Fruit fly (Drosophila melanogaster) whole organism, embryonic: ENCODE measurements around the gene foxo.

ENCODE experiments used
- CG11560 ChIP-seq: fragments of 200-800 bp; sonication (Bioruptor generic); IDR thresholded peaks from 3 replicates; pipeline ENCODE4 v1.3.6; 2022; ENCODE audit warnings: missing biosample characterization, missing genetic modification characterization
- CG1792 ChIP-seq: fragments of 200-800 bp; sonication (Bioruptor generic); optimal IDR thresholded peaks from 2 replicates; lab custom pipeline; 2016; ENCODE audit warnings: missing biosample characterization, missing genetic modification characterization
- CG8478 ChIP-seq: fragments of >200 bp; optimal IDR thresholded peaks from 2 replicates; lab custom pipeline; 2018
- CG9932 ChIP-seq: fragments of 200-800 bp; sonication (Bioruptor generic); IDR thresholded peaks from 2 replicates; pipeline ENCODE4 v1.3.6; 2022; ENCODE audit warnings: missing biosample characterization, missing genetic modification characterization
- HLH3B ChIP-seq: fragments of 200-800 bp; sonication (Bioruptor generic); IDR thresholded peaks from 2 replicates; pipeline ENCODE4 v1.3.6; 2022; ENCODE audit warnings: missing biosample characterization, missing genetic modification characterization
- Max ChIP-seq: fragments of 200-800 bp; sonication (Bioruptor generic); optimal IDR thresholded peaks from 2 replicates; lab custom pipeline; 2016; ENCODE audit warnings: missing biosample characterization, mild to moderate bottlenecking, missing genetic modification characterization
- Side ChIP-seq: fragments of 200-800 bp; sonication (Bioruptor generic); optimal IDR thresholded peaks from 2 replicates; lab custom pipeline; 2016; ENCODE audit warnings: missing biosample characterization, missing genetic modification characterization
- Taf1 ChIP-seq: fragments of 200-800 bp; sonication (Bioruptor generic); IDR thresholded peaks from 2 replicates; pipeline ENCODE4 v1.3.6; 2022; ENCODE audit warnings: missing biosample characterization, missing genetic modification characterization
- h ChIP-seq: fragments of >200 bp; optimal IDR thresholded peaks from 2 replicates; lab custom pipeline; 2017
- nerfin-2 ChIP-seq: fragments of 200-800 bp; sonication (Bioruptor generic); IDR thresholded peaks from 2 replicates; pipeline ENCODE4 v1.3.6; 2022; ENCODE audit warnings: missing biosample characterization, missing genetic modification characterization; ENCODE audit not compliant: partially characterized antibody
- seq ChIP-seq: fragments of 200-800 bp; sonication (Bioruptor generic); IDR thresholded peaks from 2 replicates; pipeline ENCODE4 v1.3.6; 2022; ENCODE audit warnings: missing biosample characterization, missing genetic modification characterization
- wek ChIP-seq: fragments of 200-800 bp; sonication (Bioruptor generic); optimal IDR thresholded peaks from 3 replicates; lab custom pipeline; 2018; ENCODE audit warnings: missing biosample characterization, mild to moderate bottlenecking, missing genetic modification characterization, moderate library complexity

dm6 chr3R:14028158-14028557, 28.6 kb upstream of the foxo start:
- no peak for TF ChIP-seq CG1792 (GFP tag; lab: Kevin White, UChicago)
- TF ChIP-seq wek (GFP tag; lab: Kevin White, UChicago): no peak
- TF ChIP-seq nerfin-2 (GFP tag; lab: Robert Waterston, UW): no peak
- no peak for TF ChIP-seq Taf1 (GFP tag; lab: Robert Waterston, UW)
- TF ChIP-seq Side: no peak
- TF ChIP-seq seq (GFP tag; lab: Robert Waterston, UW): no peak
- TF ChIP-seq HLH3B (GFP tag; lab: Robert Waterston, UW): no peak
- no peak for TF ChIP-seq CG8478 (lab: Kevin White, UChicago)
- no peak for TF ChIP-seq CG11560 (tag; lab: Robert Waterston, UW)
- TF ChIP-seq h: no peak
- TF ChIP-seq Max (GFP tag; lab: Kevin White, UChicago): no peak
- TF ChIP-seq CG9932 (GFP tag; lab: Robert Waterston, UW): no peak
